Worm (Caenorhabditis elegans): ENCODE measurements around the gene Y102A11A.1.
"Not testable (repeated sequence)": the region's sequence is repeated elsewhere in the genome, so short reads cannot be mapped to it uniquely, and the experiment has no call there.

The Y102A11A.1 gene

DNA sequence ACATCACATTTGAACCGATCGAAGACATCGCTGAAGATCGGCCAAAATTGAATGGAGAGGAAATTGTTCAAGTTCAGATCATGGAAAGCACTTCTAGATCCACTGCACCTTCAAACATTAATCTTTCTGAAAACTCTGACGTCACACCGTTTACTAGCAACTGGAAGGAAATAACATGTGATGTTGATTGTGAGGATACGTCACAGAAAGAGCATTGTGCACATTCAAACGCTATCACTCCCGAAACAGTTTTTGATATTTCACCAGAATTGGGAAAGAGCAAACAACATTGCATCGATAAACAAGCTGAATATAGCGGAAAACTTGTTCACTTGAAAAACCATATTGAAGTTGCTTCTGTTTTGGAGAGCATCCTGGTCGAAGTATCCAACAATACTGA lies 30.1 kb upstream of the Y102A11A.1 start:
- TF ChIP-seq snpc-4 (tag; optimal IDR thresholded peaks at IDR 0.05) (no peak), unc-39 (tag; optimal IDR thresholded peaks at IDR 0.05) (no peak), lin-32 (GFP tag; optimal IDR thresholded peaks at IDR 0.05) (no peak)

DNA sequence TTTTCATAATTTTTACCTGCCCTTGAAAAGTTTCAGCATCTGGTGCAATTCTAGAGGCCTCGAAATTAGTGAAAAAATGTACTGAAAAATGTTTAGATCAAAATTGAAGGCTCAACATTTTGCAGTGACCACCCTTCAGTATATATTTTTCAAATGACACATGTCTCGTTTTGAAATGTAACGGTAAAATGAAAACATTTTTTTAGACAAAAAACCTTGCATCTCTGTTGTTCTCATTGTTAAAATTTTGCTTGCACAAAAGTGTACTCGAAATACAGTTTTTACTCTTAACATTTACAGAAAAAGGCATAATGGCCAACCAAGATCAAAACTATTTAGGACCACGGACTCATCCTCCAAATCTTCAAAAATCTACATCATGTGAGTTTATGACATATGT lies 25.3 kb upstream of the Y102A11A.1 start, which contains the start of gene Y102A11A.2:
Gene Y102A11A.2 (plus strand): TSS at position 301 of the 400 bp plus-strand sequence.
- not testable (repeated sequence) for TF ChIP-seq unc-39 (tag; optimal IDR thresholded peaks at IDR 0.05); blmp-1 (tag; optimal IDR thresholded peaks at IDR 0.05); ceh-83 (GFP tag; optimal IDR thresholded peaks at IDR 0.05)

DNA sequence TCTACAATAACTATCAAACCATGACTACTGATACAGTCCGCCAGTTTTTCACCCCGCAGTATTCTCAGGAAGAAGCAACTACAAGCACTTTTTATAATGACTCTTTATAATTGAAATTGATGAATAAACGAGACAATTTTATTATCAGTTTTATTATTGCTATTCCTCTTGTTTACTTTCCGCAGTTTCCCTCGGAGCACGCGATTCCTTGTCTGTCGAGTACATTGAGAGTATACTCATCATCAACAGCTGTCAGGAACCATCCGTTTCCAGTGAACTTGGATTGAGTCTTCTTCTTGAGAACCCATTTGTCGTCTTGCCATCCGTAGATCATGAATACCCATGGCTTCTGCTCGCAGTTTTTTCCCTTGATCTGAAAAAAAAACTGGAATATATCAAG lies 20.8 kb upstream of the Y102A11A.1 start:
- no peak for TF ChIP-seq elt-1 (tag; optimal IDR thresholded peaks at IDR 0.05; ENCODE audit: borderline replicate concordance, insufficient read depth)
- no peak for TF ChIP-seq ztf-11 (tag; optimal IDR thresholded peaks at IDR 0.05)

DNA sequence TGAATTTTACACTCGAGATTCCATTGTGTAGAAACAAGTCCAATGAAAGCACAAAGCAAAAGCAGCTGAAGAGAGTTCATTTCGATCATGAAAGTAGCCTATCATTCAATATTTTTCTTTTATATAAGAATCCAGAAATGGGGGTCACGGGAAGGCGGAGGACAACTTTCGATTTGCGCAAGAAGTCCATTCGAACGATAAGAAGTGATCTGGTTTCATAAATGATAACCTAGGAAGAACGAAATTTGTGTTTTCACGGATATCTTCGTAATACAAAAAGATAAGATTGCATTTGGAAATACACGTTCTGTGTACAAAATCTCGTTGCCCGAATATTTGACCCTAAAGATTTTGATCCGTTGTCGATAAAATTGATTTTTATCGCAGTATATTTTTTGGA lies 20.2 kb upstream of the Y102A11A.1 start, which contains the start of gene Y102A11A.5:
Gene Y102A11A.5 (minus strand): TSS at position 175 of the 400 bp plus-strand sequence.
- TF ChIP-seq cnd-1 (tag; optimal IDR thresholded peaks at IDR 0.05) (no peak), elt-3 (tag; optimal IDR thresholded peaks at IDR 0.05) (peak; percentile 73), mls-2 (tag; optimal IDR thresholded peaks at IDR 0.05) (no peak), lin-32 (GFP tag; optimal IDR thresholded peaks at IDR 0.05) (no peak)

DNA sequence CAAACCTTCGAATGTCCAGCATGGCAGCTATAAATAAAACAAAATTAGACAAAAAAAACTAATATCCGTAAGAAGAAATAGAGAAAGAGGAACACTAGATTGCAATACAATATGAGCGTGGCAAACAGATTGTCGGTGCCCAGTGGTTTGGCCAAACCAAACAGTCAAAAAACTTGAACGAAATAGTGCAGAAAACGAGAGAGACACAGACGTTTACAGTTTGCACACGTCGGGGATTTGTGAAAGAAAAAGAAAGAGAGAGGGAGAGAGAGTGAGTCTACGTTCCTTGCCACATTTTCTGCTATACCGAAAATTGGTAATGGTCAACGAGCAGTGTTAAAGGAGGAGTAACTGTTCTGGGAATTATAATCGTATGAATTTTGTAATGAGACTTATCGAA lies 16.5 kb upstream of the Y102A11A.1 start, which contains the start of gene ergi-1:
Gene ergi-1 (minus strand): TSS at position 101 of the 400 bp plus-strand sequence.
- TF ChIP-seq flh-1 (GFP tag; optimal IDR thresholded peaks at IDR 0.05) (no peak), drap-1 (GFP tag; optimal IDR thresholded peaks at IDR 0.05) (no peak), nhr-76 (tag; optimal IDR thresholded peaks at IDR 0.05) (no peak), M03D4.4 (tag; optimal IDR thresholded peaks at IDR 0.05) (no peak), blmp-1 (tag; optimal IDR thresholded peaks at IDR 0.05) (no peak), tbx-8 (GFP tag; optimal IDR thresholded peaks at IDR 0.05) (no peak), mls-2 (tag; optimal IDR thresholded peaks at IDR 0.05) (no peak), pha-4 (tag; optimal IDR thresholded peaks at IDR 0.05) (peak; percentile 2)

DNA sequence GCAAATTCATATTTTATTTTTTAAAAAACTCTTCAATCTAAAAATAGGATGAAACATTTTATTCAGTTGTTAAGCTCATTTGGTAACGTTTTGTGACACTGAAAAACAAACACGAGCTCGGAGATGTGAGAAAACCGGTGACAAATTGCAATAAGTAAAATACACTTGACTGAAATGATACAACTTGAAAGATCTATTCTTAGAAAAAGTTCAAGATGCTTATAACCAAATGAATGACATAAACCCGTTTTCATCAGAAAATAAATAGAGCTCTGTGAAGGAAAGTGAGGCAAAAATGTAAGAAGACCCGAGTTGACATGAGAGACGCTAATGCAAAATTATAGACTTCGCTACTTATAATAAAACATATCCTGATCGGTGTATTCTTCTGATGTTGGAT lies 12.3 kb upstream of the Y102A11A.1 start, which contains the start of gene smex-2:
Gene smex-2 (minus strand): TSS at position 101 of the 400 bp plus-strand sequence.
- TF ChIP-seq elt-1 (tag; optimal IDR thresholded peaks at IDR 0.05; ENCODE audit: borderline replicate concordance, insufficient read depth), result no peak
- TF ChIP-seq nhr-76 (tag; optimal IDR thresholded peaks at IDR 0.05), result no peak
- TF ChIP-seq pha-4 (tag; optimal IDR thresholded peaks at IDR 0.05), result no peak
- TF ChIP-seq sem-2 (GFP tag; optimal IDR thresholded peaks at IDR 0.05), result no peak
- TF ChIP-seq mab-5 (tag; optimal IDR thresholded peaks at IDR 0.05), result no peak
- no peak for TF ChIP-seq unc-62 (GFP tag; optimal IDR thresholded peaks at IDR 0.05)
- no peak for TF ChIP-seq mls-2 (tag; optimal IDR thresholded peaks at IDR 0.05)
- TF ChIP-seq hlh-1 (tag; optimal IDR thresholded peaks at IDR 0.05), result no peak
- TF ChIP-seq nhr-28 (tag; optimal IDR thresholded peaks at IDR 0.05), result no peak
- no peak for TF ChIP-seq lin-13 (tag; optimal IDR thresholded peaks at IDR 0.05)
- no peak for TF ChIP-seq zip-8 (tag; optimal IDR thresholded peaks at IDR 0.05)
- no peak for TF ChIP-seq unc-39 (tag; optimal IDR thresholded peaks at IDR 0.05)

DNA sequence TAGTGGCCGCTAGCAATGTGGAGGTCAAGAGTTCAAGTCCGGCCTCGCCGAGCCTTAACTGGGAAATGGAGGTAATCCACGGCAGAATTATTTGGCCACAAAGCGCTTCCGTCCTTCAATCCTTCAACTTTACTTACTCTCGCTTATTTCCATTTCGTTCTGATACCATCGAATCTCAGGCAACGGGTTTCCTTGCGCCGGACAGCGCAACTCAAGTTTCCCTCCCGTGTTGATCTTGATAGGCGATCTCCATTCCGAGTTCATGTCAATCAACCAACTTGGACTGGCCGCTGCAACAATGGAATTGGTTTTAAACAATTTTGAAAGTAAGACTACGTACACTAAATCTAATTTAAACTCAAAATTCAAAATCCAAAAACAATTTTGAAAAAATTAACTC lies 10.7 kb upstream of the Y102A11A.1 start:
- TF ChIP-seq elt-3 (tag; optimal IDR thresholded peaks at IDR 0.05), result no peak
- peak; percentile 41 for TF ChIP-seq elt-1 (tag; optimal IDR thresholded peaks at IDR 0.05; ENCODE audit: borderline replicate concordance, insufficient read depth)
- TF ChIP-seq pha-4 (tag; optimal IDR thresholded peaks at IDR 0.05), result no peak
- no peak for TF ChIP-seq sem-2 (GFP tag; optimal IDR thresholded peaks at IDR 0.05)

DNA sequence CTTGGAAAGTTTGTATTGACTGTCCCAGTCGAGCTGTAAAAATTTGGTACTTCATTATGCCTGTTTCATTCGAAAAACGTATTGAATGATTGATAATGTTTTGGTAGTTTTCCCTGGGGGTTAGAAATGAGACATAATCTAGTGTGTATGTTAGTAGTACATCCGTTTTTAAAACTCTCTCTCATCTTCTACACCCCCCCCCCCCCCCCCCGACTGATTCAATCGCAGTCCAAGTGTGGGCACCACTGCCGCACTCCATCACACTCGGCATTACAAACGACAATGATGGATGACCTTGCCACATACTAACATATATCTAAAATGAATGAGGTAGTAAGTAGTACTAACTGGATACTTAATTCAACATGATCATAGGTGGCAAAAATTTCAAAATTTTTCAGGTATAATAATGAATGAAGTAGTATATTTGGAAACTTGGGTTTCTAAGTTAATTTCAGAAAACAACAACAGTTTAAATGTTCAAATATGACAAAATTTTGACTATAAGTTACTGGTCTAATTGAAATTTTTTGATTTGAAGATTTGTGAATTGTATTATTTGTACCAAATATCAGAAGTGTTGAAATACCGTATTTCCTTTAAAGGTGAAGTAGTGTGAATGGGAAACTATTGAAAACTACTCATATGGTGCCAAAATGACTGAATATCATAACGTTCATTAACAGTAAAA lies 10.0 kb upstream of the Y102A11A.1 start:
- TF ChIP-seq cnd-1 (tag; optimal IDR thresholded peaks at IDR 0.05), result no peak
- TF ChIP-seq nhr-76 (tag; optimal IDR thresholded peaks at IDR 0.05), result no peak
- peak; percentile 15 for TF ChIP-seq ces-1 (GFP tag; optimal IDR thresholded peaks at IDR 0.05)
- peak; percentile 25 for TF ChIP-seq M03D4.4 (tag; optimal IDR thresholded peaks at IDR 0.05)
- peak; percentile 57 for TF ChIP-seq sptf-1 (tag; optimal IDR thresholded peaks at IDR 0.05)
- TF ChIP-seq ztf-11 (tag; optimal IDR thresholded peaks at IDR 0.05), result no peak
- TF ChIP-seq tbx-8 (GFP tag; optimal IDR thresholded peaks at IDR 0.05), result no peak

All from whole organism, mixed stage, embryonic.